Worm (Caenorhabditis elegans): ENCODE data around the gene K09F6.7.
"Not testable (repeated sequence)": the region's sequence is repeated elsewhere in the genome, so short reads cannot be mapped to it uniquely, and the experiment has no call there.

Gene K09F6.7

DNA sequence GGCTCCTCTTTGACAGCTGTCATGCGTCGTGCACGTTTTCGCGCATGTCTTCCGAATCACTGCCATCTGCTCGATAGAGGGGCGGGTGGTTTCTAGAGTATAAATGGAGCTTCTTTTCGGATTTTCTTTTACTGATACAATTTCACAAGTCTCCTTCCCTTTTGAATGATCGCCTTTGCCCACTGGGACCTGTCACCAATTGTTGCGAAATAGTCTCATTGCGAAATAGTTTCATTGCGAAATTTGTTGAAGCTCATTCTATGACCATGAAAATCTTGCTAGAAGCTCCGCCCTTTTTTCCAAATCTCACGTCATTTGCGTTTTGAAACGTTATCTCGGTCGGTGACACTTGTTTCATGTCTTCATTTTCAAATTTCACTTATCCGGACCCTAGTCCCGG lies 2.5 kb downstream of the K09F6.7 start:
- TF ChIP-seq ceh-83 (GFP tag; optimal IDR thresholded peaks at IDR 0.05) (no peak), unc-39 (tag; optimal IDR thresholded peaks at IDR 0.05) (no peak), sem-2 (GFP tag; optimal IDR thresholded peaks at IDR 0.05) (no peak), lin-32 (GFP tag; optimal IDR thresholded peaks at IDR 0.05) (peak; percentile 19), blmp-1 (tag; optimal IDR thresholded peaks at IDR 0.05) (no peak)

DNA sequence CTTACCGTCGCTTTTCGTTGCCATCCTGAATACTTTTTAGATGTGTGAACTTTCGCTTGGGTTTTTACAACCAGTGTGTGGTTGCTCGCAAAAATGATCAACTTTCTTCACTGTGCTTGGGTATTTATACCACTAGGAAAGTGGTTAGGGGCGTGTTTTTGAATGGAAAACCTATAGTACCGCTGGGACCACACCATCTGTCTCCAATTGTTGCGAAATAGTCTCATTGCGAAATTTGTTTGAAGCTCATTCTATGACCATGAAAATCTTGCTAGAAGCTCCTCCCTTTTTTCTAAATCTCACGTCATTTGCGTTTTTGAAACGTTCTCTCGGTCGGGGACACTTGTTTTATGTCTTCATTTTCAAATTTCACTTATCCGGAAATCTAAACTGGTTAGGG lies 3.1 kb downstream of the K09F6.7 start, which contains the start of the genes K09F6.10 and K09F6.13:
K09F6.10 (minus strand) TSS at position 86 of the 400 bp plus-strand sequence.
K09F6.13 (plus strand) TSS at position 317 of the 400 bp plus-strand sequence.
- TF ChIP-seq snpc-4 (tag; optimal IDR thresholded peaks at IDR 0.05) (no peak), drap-1 (GFP tag; optimal IDR thresholded peaks at IDR 0.05) (no peak), sem-2 (GFP tag; optimal IDR thresholded peaks at IDR 0.05) (no peak), nhr-28 (tag; optimal IDR thresholded peaks at IDR 0.05) (no peak), cnd-1 (tag; optimal IDR thresholded peaks at IDR 0.05) (no peak), ceh-83 (GFP tag; optimal IDR thresholded peaks at IDR 0.05) (no peak), unc-120 (tag; optimal IDR thresholded peaks at IDR 0.05; ENCODE audit: poor library complexity, severe bottlenecking) (no peak), sptf-1 (tag; optimal IDR thresholded peaks at IDR 0.05) (no peak), mab-5 (tag; optimal IDR thresholded peaks at IDR 0.05) (no peak), mls-2 (tag; optimal IDR thresholded peaks at IDR 0.05) (no peak), lin-32 (GFP tag; optimal IDR thresholded peaks at IDR 0.05) (no peak), nhr-12 (tag; optimal IDR thresholded peaks at IDR 0.05) (no peak), hlh-1 (tag; optimal IDR thresholded peaks at IDR 0.05) (no peak), blmp-1 (tag; optimal IDR thresholded peaks at IDR 0.05) (no peak), ceh-43 (GFP tag; optimal IDR thresholded peaks at IDR 0.05) (no peak), lsy-2 (tag; optimal IDR thresholded peaks at IDR 0.05) (no peak), nhr-76 (tag; optimal IDR thresholded peaks at IDR 0.05) (no peak)

DNA sequence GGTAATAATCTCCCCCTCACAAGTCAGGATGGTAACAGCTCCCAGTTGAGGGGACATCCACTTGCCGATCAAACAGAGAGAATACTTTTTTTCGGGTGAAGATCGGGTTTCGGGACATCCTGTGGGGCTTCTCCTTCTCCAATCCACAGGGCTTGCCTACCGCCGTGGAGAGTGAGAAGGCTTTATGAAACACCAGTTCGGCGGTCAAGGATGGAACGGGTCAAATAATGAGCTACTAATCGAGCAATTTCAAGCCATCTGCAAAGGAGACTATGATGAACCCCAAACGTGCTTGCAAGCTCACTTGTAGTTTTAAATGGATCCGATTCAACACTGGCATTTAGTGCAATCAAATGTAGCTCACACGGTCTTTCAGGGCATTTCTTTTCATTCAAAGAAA lies 7.2 kb downstream of the K09F6.7 start:
- TF ChIP-seq ztf-11 (tag; optimal IDR thresholded peaks at IDR 0.05) (no peak), ces-1 (GFP tag; optimal IDR thresholded peaks at IDR 0.05) (no peak), nhr-2 (tag; optimal IDR thresholded peaks at IDR 0.05) (no peak), tbx-8 (GFP tag; optimal IDR thresholded peaks at IDR 0.05) (no peak), mls-2 (tag; optimal IDR thresholded peaks at IDR 0.05) (no peak), elt-1 (tag; optimal IDR thresholded peaks at IDR 0.05; ENCODE audit: borderline replicate concordance, insufficient read depth) (no peak), drap-1 (GFP tag; optimal IDR thresholded peaks at IDR 0.05) (no peak), mab-5 (tag; optimal IDR thresholded peaks at IDR 0.05) (no peak), mep-1 (tag; optimal IDR thresholded peaks at IDR 0.05) (no peak), lin-13 (tag; optimal IDR thresholded peaks at IDR 0.05) (no peak), ceh-39 (tag; optimal IDR thresholded peaks at IDR 0.05) (no peak), snpc-4 (tag; optimal IDR thresholded peaks at IDR 0.05) (no peak), ceh-43 (GFP tag; optimal IDR thresholded peaks at IDR 0.05) (no peak), bed-3 (GFP tag; optimal IDR thresholded peaks at IDR 0.05) (no peak), unc-62 (GFP tag; optimal IDR thresholded peaks at IDR 0.05) (no peak), ham-2 (GFP tag; optimal IDR thresholded peaks at IDR 0.05) (no peak), unc-120 (tag; optimal IDR thresholded peaks at IDR 0.05; ENCODE audit: poor library complexity, severe bottlenecking) (no peak)

DNA sequence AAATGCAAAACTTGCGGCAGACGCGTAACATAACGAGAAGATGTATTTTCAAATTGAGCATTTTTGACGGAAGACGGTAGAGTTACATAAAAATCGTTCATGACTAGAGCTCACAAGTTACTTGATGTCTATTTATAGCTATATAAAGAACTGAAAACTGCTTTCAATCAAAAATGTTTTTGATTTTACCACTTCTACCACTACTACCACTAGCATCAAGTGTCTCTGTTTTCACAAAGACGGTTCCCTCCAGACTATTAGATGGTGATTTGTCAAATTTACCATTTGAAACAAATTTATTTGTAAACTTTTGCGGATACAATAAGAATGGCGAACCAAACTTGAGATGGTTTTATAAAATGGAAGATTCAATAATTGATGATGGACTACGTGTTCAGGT lies 9.3 kb downstream of the K09F6.7 start, which contains the start of gene K09F6.9:
K09F6.9 (minus strand) TSS at position 101 of the 400 bp plus-strand sequence.
- TF ChIP-seq ceh-83 (GFP tag; optimal IDR thresholded peaks at IDR 0.05); cnd-1 (tag; optimal IDR thresholded peaks at IDR 0.05); pha-4 (tag; optimal IDR thresholded peaks at IDR 0.05): not testable (repeated sequence)

DNA sequence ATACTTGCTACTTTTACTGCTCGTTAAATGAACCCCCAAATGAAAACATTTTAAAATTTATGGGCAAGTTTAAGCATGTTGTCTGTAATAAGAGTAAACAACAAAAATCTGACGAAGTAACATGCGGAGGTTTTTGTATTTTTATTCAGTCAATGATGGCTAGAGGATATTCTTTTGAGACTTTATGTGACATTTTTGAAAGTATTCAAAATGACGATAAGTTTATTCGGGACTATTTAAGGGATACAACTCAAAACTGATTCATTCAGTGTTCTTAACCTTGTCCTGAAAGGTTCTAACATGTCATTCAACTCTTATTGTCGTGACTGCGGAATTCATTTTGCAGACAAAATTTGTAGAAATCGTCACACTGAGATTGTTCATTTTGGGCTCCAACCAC lies 12.1 kb downstream of the K09F6.7 start, which contains the start of gene K09F6.11:
K09F6.11 (plus strand) TSS at position 301 of the 400 bp plus-strand sequence.
- TF ChIP-seq sem-2 (GFP tag; optimal IDR thresholded peaks at IDR 0.05): no peak

DNA sequence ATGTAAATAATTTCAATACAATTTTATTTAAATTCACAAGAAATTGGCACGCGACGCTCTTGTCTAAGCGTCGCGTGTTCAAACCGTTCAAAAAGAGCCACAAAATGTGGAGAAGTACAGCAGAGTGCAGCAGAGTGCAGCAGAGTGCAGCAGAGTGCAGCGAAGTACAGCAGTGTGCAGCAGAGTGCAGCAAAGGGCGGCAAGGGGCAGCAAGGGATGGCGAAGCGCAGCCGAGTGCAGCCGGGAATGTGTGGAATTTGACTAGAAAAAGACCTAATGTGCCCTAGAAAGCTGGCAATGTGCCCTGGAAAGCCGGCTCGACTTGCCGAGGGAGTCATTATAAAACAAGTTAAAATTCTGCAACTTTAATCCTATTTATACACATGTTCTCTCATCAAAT lies 12.7 kb downstream of the K09F6.7 start, which contains the start of gene K09F6.6:
K09F6.6 (minus strand) TSS at position 43 of the 400 bp plus-strand sequence.
- no peak for TF ChIP-seq unc-120 (tag; optimal IDR thresholded peaks at IDR 0.05; ENCODE audit: poor library complexity, severe bottlenecking)
- TF ChIP-seq M03D4.4 (tag; optimal IDR thresholded peaks at IDR 0.05): no peak

All from whole organism, mixed stage, embryonic.